Worm (Caenorhabditis elegans): Measurements from ENCODE around the gene srv-34.

srv-34 gene

DNA sequence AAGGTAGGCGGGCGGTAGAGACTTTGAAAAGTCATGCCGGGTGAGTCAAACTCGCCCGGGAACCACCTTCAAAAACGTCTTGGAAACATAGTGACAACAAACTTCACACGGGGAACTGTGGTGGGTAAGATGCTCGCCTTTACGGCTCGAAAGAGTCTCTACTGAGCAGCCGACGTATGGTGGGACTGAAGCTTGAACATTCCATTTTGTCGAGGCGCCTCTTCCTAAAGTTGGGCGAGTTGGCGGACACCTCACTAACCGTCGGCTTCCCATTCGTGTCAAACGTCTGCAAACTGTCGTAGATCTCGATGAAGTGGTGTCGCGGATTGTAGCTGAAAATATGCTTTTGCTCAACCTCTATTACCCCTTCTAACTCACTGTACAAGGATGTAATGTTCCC is 8.4 kb upstream of the srv-34 start:
- no peak for TF ChIP-seq unc-62 (GFP tag; optimal IDR thresholded peaks at IDR 0.05)

DNA sequence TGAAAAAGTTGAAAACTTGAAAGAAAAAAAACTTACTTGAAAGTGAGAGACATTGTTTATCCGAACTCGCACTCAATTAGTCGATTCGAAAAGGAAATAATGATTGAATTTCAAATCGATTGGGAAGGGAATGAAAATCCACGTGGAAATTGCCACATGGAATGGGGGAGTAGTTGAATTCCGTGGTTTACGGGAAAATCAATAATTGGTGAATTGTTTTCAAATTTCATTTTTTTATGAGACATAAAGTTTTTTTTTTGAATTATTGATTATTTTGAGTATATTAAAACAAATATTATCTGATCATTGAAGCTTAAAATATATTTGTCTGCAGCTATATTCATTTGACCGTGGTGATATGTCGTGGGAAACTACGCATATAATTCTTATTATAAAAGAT is 3.3 kb upstream of the srv-34 start, which contains the start of gene F13A7.1:
TSS of gene F13A7.1 (minus strand) at position 101 of the 400 bp plus-strand sequence.
- no peak for TF ChIP-seq unc-62 (GFP tag; optimal IDR thresholded peaks at IDR 0.05)

DNA sequence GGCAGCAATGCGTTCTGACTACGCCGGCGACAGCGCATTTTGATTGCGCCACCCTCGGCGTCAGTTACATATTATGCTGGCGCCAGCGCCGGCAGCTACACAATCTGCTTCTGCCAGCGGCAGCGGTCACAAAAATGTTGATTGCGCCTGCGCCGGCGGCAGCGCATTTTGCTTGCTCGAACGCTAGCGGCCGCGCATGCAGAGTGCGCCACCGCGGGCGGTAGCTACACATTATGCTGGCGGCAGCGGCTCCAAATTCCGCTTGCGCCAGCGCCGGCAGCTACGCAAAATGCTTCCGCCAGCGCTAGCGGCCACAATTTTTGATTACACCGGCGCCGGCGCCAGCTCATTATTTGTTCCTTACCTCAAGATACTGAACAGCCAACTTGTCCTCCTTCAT is 2.6 kb upstream of the srv-34 start:
- no peak for TF ChIP-seq unc-62 (GFP tag; optimal IDR thresholded peaks at IDR 0.05)

DNA sequence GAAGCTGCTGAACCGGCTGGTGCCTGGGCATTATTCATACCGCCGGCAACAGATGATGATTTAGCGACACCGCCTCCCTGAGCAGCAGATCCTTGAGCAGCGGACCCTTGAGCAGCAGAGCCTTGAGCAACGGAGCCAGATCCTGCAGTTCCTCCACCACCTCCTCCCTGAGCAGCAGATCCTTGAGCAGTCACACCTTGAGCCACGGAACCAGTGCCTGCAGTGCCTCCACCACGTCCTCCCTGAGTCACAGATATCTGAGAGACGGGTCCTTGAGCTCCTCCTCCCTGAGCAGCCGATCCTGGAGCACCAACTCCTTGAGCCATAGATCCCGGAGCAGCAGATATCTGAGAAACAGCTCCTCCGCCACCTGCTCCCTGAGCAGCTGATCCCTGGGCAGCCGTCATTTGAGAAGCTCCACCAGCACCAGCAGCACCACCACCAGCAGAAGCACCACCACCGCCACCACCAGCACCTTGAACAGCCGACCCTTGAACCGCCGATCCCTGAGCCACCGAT is 1.9 kb upstream of the srv-34 start:
- TF ChIP-seq unc-62 (GFP tag; optimal IDR thresholded peaks at IDR 0.05) = no peak

DNA sequence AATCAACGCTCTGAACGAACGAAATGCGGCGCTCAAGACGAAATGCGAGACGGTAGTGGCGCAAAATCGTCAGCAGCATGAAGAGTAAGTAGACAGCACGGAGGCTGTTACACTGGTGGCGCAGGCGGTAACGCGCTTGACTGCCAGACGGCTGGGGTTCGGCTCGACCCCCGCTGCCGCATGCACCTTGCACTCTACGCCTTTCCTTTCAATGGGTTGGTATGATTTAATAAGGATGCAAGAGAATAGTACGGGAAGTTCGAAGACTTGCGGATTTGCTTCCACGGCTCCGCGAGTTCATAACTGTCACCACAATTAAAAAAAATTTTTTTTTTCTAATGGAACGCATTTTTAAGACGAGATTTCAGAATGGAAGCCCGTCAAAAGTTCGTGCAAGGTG is 4.5 kb downstream of the srv-34 start:
- no peak for TF ChIP-seq unc-62 (GFP tag; optimal IDR thresholded peaks at IDR 0.05)

DNA sequence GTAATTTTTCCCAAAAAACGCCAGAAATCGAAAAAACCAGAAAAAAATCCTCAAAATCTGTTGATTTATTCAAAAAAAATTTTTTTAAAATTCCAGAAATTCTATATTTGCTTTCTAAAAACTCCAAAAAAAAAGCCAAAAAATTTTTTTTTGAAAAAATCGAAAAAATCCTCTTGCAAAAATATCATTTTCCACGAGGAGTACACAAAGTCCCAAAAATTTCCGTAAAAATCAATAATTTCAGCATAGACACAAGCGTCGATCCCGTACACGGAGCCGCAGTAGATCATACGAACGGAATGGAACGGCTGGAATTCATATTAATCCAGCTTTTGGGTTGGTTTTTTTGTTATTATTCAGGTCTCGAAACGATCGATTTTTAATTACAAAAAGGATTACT is 6.4 kb downstream of the srv-34 start:
- TF ChIP-seq unc-62 (GFP tag; optimal IDR thresholded peaks at IDR 0.05) = no peak

DNA sequence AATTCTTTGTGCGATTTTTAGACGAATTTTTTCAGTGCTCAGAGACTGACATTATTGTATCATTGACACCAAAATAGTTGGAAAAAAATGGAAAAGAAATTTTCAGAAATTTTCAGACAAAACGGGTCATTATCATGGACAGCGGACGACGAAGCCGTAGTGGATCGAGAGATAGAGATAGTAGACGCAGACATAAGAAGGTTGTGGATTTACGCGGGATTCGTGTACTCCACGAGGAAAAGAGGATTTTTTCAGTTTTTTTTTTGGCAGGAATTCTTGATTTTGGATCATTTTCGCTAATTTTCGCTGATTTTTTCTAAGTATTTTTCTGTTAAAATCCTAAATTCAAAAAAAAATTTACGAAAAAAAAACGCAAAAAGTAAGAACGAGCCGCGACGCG is 7.0 kb downstream of the srv-34 start, which contains the start of gene W08G11.3:
TSS of gene W08G11.3 (plus strand) at position 107 of the 400 bp plus-strand sequence.
- no peak for TF ChIP-seq unc-62 (GFP tag; optimal IDR thresholded peaks at IDR 0.05)

DNA sequence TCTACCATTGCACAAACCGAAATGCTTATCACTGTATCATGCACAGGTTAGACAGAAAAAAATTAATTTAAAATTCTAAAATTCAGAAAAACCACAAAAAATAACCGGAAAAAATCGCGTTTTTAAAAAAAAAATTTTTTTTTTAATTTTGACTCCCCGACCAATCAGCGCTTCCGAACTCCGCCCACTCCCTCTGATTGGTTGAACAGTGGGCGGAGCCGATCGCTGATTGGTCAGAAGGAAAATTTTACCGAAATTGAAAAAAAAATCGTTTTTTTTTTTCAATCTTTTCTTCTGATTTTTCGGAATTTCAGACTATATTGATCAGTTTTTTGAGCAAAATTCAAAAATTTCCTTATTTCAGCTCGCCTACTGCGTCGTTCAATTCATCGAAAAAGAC is 13.2 kb downstream of the srv-34 start:
- TF ChIP-seq unc-62 (GFP tag; optimal IDR thresholded peaks at IDR 0.05) = no peak

DNA sequence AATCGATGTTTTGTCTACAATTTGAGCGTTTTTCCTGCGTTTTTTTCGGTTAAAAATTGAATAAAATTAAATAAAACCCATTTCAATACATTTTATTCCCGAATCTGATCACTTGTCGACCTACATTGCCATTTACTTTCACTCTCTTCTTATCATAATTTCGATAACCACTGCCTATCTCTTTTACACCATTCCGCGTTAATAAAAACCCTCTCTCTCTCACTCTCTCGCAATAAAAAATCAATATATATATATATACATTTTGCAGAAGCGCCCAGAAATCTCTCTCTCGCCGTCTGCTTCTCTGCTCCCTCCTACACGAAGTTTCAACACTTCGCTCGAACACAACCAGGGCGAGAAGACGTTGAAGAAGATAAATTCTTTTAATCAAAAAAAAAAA is 17.3 kb downstream of the srv-34 start, which contains the start of gene pptr-1:
TSS of gene pptr-1 (plus strand) at position 269 of the 400 bp plus-strand sequence.
- no peak for TF ChIP-seq unc-62 (GFP tag; optimal IDR thresholded peaks at IDR 0.05)

DNA sequence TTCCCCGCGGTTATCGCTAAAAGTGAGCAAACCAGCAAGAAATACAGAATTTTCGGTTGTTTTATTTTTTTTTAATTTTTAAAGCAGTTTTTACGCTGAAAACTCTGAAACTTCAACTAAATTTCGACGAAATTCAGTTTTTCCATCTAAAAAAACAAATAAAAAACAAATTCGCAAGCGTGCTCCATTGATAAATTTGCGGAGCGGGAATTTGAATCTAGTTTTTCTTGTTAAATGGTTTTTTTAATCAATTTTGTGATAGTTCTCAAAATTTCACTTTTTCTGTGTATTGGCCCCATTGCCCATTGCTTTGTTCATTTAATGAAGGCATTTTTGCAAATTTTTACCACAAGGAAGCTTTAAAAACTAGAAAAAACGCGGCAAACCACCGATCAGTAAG is 17.8 kb downstream of the srv-34 start:
- TF ChIP-seq unc-62 (GFP tag; optimal IDR thresholded peaks at IDR 0.05) = no peak

DNA sequence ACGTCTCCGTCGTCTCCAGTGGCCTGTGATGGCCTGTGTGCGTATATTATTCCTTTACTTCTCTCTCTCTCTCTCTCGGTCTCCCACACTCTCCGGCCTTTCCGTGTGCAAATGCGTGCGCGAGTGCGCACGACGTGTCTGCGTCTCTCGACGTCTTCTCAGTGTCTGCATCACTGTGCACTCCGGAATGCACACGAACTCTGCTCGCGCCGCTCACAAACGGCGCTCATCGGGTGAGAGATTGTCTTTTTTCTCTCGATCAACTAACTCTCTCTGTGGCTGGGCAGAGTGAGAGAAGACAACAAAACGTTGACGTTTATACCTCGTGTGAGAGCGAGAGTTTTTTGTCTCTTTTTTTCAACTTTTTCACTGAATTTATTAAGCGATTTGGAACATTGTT is 18.6 kb downstream of the srv-34 start:
- TF ChIP-seq unc-62 (GFP tag; optimal IDR thresholded peaks at IDR 0.05) = no peak

DNA sequence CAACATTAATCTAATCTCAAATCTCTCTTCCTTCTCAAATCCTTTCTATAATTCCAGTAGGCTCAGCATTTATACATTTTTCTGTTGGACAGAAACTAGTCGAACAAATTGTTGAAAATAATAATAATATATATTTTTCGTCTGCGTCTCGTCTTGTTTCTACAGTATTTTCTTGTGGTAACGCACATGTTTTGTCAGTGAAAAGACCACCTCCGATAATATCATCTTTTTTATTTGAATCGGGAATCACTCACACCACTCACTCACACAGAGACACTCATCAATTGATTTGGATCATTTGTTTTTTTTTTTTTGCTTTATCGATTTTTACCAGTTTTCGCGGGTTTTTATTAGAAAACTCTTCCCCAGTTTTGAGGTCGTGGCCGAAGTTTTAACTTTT is 19.9 kb downstream of the srv-34 start:
- no peak for TF ChIP-seq unc-62 (GFP tag; optimal IDR thresholded peaks at IDR 0.05)

DNA sequence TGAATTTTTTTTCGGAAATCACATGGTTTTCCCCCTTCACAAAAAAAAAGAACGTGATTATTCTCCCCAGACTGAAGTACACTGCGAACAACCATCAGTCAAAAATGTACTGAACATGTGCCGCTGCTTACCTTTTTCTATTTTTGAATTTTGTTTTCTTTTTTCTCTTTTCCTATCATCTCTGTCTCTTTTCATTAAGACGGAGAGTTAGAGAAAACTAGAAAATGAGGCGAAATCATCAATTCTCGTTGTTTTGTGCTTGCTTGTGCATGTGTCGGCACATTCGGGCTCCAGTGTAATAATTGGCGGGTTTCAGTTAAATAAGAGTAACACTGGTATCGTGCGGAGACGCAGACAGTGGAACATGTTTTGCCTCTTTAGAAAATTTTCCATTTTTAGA is 22.3 kb downstream of the srv-34 start:
- no peak for TF ChIP-seq unc-62 (GFP tag; optimal IDR thresholded peaks at IDR 0.05)

DNA sequence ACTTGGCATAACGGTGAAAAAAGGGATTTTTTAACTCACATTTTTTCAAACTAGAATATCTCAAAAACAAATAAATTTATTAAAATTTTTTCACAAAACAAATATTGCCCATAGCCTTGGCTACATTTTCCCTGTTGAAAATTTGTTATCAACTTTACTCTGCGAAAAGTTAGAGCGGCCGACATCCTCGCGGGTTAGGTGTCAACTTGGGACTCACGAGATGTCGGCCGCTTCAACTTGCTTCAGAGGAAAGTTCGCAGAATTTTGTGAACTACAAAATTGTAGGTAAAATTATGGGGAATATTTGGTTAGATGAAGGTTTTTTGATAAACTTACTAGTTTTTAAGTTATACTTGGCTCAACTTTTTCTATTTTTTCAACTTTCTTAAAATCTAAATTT is 22.8 kb downstream of the srv-34 start:
- no peak for TF ChIP-seq unc-62 (GFP tag; optimal IDR thresholded peaks at IDR 0.05)

DNA sequence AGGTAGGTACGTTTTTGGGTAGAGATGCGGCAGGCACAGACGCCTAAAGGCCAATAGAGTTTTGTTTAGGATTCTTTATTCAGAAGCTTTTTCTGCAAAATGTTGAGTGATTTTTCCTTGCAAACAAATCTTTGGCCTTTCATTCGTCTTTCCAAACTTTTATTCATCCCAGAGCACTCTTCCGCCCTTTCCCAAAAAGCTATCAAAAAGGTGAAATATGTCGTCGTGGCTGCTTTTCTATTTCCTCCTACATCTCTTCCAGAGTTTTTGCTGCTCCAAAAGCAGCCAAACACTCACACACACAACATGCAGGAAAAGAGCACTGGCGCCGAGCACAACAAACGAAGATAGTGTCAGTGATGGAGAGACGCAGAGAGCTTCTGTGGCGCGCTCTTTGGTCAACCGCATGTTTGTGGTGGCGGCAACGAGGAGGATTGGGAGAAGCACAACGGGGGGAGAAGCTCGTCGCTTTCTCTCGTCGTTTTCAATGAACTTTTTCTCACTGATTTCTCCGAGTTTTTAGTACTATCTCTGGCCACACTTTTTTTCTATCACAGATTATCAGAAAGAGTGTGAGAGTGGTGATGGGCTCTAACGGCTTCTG is 23.7 kb downstream of the srv-34 start:
- TF ChIP-seq unc-62 (GFP tag; optimal IDR thresholded peaks at IDR 0.05) = no peak

DNA sequence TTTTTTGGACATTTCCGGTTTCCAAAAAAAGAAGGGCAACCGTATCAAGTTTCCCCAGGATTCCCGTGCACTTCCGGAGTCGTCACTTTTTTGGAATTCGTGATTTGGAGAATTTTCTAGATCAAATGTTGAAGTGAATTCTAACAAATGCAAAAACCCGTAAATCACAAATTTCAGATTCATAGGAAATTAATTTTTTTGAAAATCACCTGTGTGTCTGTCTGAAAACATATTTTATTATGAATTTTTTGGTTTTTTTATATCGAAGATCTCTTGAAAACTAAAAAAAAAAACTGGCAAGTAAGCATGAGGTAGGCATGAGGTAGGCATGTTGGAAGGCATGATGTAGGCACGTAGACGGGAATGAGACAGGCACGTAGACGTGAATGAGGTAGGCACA is 24.5 kb downstream of the srv-34 start:
- TF ChIP-seq unc-62 (GFP tag; optimal IDR thresholded peaks at IDR 0.05) = no peak

DNA sequence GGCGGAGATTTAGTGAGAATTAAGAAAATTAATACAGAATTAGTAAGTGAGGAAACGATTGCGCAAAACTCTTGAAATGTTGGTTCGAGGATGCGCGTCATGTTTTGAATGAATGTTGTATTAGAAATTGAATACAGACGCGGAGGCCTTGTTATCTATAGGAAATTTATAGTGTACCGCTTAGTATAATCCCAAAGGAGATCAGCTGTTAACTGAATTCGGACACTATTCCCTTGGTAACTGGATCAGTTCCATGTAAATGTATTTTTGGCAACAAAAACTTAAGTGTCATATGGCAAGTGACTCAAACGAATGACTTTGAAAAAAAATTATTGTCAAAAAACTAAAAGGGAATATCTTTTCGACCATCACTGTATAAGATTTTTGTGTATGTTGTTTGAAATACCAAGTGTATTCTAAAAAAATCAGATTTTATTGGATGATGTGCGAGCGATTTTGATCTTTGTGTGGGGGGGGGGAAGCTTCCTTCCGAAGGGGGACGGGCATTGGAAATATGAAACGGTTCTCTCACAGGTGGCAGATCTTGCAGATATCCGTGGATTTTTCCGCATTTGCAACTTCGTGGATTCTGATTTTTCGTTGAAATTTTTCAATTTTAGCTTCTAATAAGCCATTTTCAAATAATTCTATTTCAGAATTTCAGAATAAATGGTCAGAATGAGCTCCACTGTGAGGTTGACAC is 28.0 kb downstream of the srv-34 start, which contains the start of the genes W08G11.5 and W08G11.1:
TSS of gene W08G11.5 (minus strand) at position 101 of the 703 bp plus-strand sequence.
TSS of gene W08G11.1 (plus strand) at position 653 of the 703 bp plus-strand sequence.
- TF ChIP-seq unc-62 (GFP tag; optimal IDR thresholded peaks at IDR 0.05) = no peak

All from whole organism, dauer.